Worm (Caenorhabditis elegans) whole organism, young adult: ENCODE results near the gene spp-8.

Experiments
- B0336.3 ChIP-seq: fragments of 200-800 bp; sonication (Bioruptor generic); IDR thresholded peaks from 2 replicates; pipeline ENCODE4 v1.3.6; 2022; ENCODE audit warnings: missing genetic modification characterization, missing compliant biosample characterization
- D2030.7 ChIP-seq: fragments of 200-800 bp; sonication (Bioruptor generic); IDR thresholded peaks from 2 replicates; pipeline ENCODE4 v1.3.6; 2022; ENCODE audit warnings: missing genetic modification reagents, missing genetic modification characterization, missing compliant biosample characterization
- F57A8.1 ChIP-seq: fragments of 200-800 bp; sonication (Bioruptor generic); optimal IDR thresholded peaks from 2 replicates; lab custom pipeline; 2018; ENCODE audit warnings: mild to moderate bottlenecking, missing genetic modification characterization, moderate library complexity, missing compliant biosample characterization
- Y53G8AR.9 ChIP-seq: fragments of 200-800 bp; sonication (Bioruptor generic); conservative IDR thresholded peaks from 2 replicates; pipeline ENCODE4 v1.3.6; 2022; ENCODE audit warnings: missing genetic modification reagents, missing genetic modification characterization, missing compliant biosample characterization
- Y67H2A.10 ChIP-seq: fragments of 200-800 bp; sonication (Bioruptor generic); conservative IDR thresholded peaks from 2 replicates; pipeline ENCODE4 v1.3.6; 2022; ENCODE audit warnings: missing genetic modification reagents, missing genetic modification characterization, missing compliant biosample characterization
- ZK185.1 ChIP-seq: sonication (generic microtip); optimal IDR thresholded peaks from 2 replicates; lab custom pipeline; 2016; ENCODE audit warnings: mild to moderate bottlenecking, missing genetic modification characterization, missing compliant biosample characterization; ENCODE audit not compliant: poor library complexity, severe bottlenecking
- aptf-2 ChIP-seq: fragments of 200-800 bp; sonication (Bioruptor generic); conservative IDR thresholded peaks from 2 replicates; pipeline ENCODE4 v1.3.6; 2022; ENCODE audit warnings: missing genetic modification reagents, missing genetic modification characterization, missing compliant biosample characterization
- atf-7 ChIP-seq: sonication (generic microtip); optimal IDR thresholded peaks from 2 replicates; lab custom pipeline; 2017; ENCODE audit warnings: mild to moderate bottlenecking, missing genetic modification characterization, missing compliant biosample characterization
- bed-1 ChIP-seq: fragments of 200-800 bp; sonication (Bioruptor generic); IDR thresholded peaks from 2 replicates; pipeline ENCODE4 v1.3.6; 2022; ENCODE audit warnings: missing genetic modification reagents, missing genetic modification characterization, missing compliant biosample characterization
- bed-2 ChIP-seq: fragments of 200-800 bp; sonication (Bioruptor generic); IDR thresholded peaks from 2 replicates; pipeline ENCODE4 v1.3.6; 2022; ENCODE audit warnings: missing genetic modification reagents, missing genetic modification characterization, missing compliant biosample characterization
- ccch-3 ChIP-seq: fragments of 200-800 bp; sonication (Bioruptor generic); optimal IDR thresholded peaks from 2 replicates; lab custom pipeline; 2018; ENCODE audit warnings: mild to moderate bottlenecking, missing genetic modification characterization, missing compliant biosample characterization
- cebp-1 ChIP-seq, 2 experiments: fragments of 200-800 bp in 1 of 2; sonication (Bioruptor generic) in 1 of 2; sonication (generic microtip) in 1 of 2; IDR thresholded peaks in 1 of 2; optimal IDR thresholded peaks in 1 of 2; 2 replicates each; pipeline versions ENCODE4 v1.3.6 to Lab custom; 2017 to 2022; ENCODE audit warnings: missing compliant biosample characterization in 2 of 2, missing genetic modification characterization in 2 of 2, mild to moderate bottlenecking in 1 of 2, missing genetic modification reagents in 1 of 2, moderate library complexity in 1 of 2
- ceh-100 ChIP-seq: fragments of 200-800 bp; sonication (Bioruptor generic); IDR thresholded peaks from 2 replicates; pipeline ENCODE4 v1.3.6; 2022; ENCODE audit warnings: missing genetic modification reagents, missing genetic modification characterization, missing compliant biosample characterization
- ceh-27 ChIP-seq: fragments of 200-800 bp; sonication (Bioruptor generic); optimal IDR thresholded peaks from 2 replicates; lab custom pipeline; 2018; ENCODE audit warnings: mild to moderate bottlenecking, missing genetic modification characterization, moderate library complexity, missing compliant biosample characterization
- ceh-79 ChIP-seq: sonication (generic microtip); optimal IDR thresholded peaks from 2 replicates; lab custom pipeline; 2017; ENCODE audit warnings: mild to moderate bottlenecking, missing genetic modification characterization, missing compliant biosample characterization
- dox-1 ChIP-seq: fragments of 200-800 bp; sonication (Bioruptor generic); IDR thresholded peaks from 2 replicates; pipeline ENCODE4 v1.3.6; 2022; ENCODE audit warnings: missing genetic modification reagents, missing genetic modification characterization, missing compliant biosample characterization
- fkh-3 ChIP-seq: sonication (generic microtip); optimal IDR thresholded peaks from 2 replicates; lab custom pipeline; 2016; ENCODE audit warnings: mild to moderate bottlenecking, missing genetic modification characterization, missing compliant biosample characterization
- gei-17 ChIP-seq: fragments of 200-800 bp; sonication (Bioruptor generic); optimal IDR thresholded peaks from 2 replicates; lab custom pipeline; 2018; ENCODE audit warnings: mild to moderate bottlenecking, missing genetic modification characterization, missing compliant biosample characterization
- him-1 ChIP-seq: sonication (generic microtip); optimal IDR thresholded peaks from 2 replicates; lab custom pipeline; 2016; ENCODE audit warnings: missing genotype, missing genetic modification reagents, missing genetic modification characterization, missing compliant biosample characterization
- hlh-26 ChIP-seq: fragments of 200-800 bp; sonication (Bioruptor generic); conservative IDR thresholded peaks from 2 replicates; pipeline ENCODE4 v1.3.6; 2022; ENCODE audit warnings: missing genetic modification reagents, missing genetic modification characterization, missing compliant biosample characterization
- hmg-20 ChIP-seq: fragments of 200-800 bp; sonication (Bioruptor generic); IDR thresholded peaks from 2 replicates; pipeline ENCODE4 v1.3.6; 2022; ENCODE audit warnings: missing genetic modification reagents, missing genetic modification characterization, missing compliant biosample characterization
- lin-40 ChIP-seq: sonication (generic microtip); optimal IDR thresholded peaks from 2 replicates; lab custom pipeline; 2016; ENCODE audit warnings: missing genetic modification characterization, mild to moderate bottlenecking, missing compliant biosample characterization, missing genotype, missing genetic modification reagents
- madf-6 ChIP-seq: fragments of 200-800 bp; sonication (Bioruptor generic); IDR thresholded peaks from 2 replicates; pipeline ENCODE4 v1.3.6; 2022; ENCODE audit warnings: missing genetic modification reagents, missing genetic modification characterization, missing compliant biosample characterization
- nfya-1 ChIP-seq: sonication (generic microtip); optimal IDR thresholded peaks from 2 replicates; lab custom pipeline; 2017; ENCODE audit warnings: antibody characterized with exemption, missing compliant biosample characterization, missing genetic modification characterization, borderline replicate concordance; ENCODE audit not compliant: insufficient read depth
- nfya-2 ChIP-seq: fragments of 200-800 bp; sonication (Bioruptor generic); IDR thresholded peaks from 2 replicates; pipeline ENCODE4 v1.3.6; 2022; ENCODE audit warnings: missing genetic modification reagents, missing genetic modification characterization, missing compliant biosample characterization
- nfyb-1 ChIP-seq: fragments of 200-800 bp; sonication (Bioruptor generic); IDR thresholded peaks from 2 replicates; pipeline ENCODE4 v1.3.6; 2022; ENCODE audit warnings: missing genetic modification reagents, missing genetic modification characterization, missing compliant biosample characterization
- rec-8 ChIP-seq, 2 experiments: sonication (generic microtip); optimal IDR thresholded peaks; 2 replicates each; lab custom pipeline; 2016; ENCODE audit warnings: mild to moderate bottlenecking in 2 of 2, missing genetic modification characterization in 2 of 2, missing genetic modification reagents in 2 of 2, missing genotype in 2 of 2, missing biosample characterization in 1 of 2, missing compliant biosample characterization in 1 of 2, moderate library complexity in 1 of 2
- repo-1 ChIP-seq: sonication (generic microtip); optimal IDR thresholded peaks from 2 replicates; lab custom pipeline; 2017; ENCODE audit warnings: mild to moderate bottlenecking, missing genetic modification characterization, missing compliant biosample characterization
- sea-2 ChIP-seq: fragments of 200-800 bp; sonication (Bioruptor generic); IDR thresholded peaks from 2 replicates; pipeline ENCODE4 v1.3.6; 2022; ENCODE audit warnings: missing genetic modification characterization, missing compliant biosample characterization
- snpc-1.3 ChIP-seq: sonication (generic microtip); optimal IDR thresholded peaks from 2 replicates; lab custom pipeline; 2017; ENCODE audit warnings: missing genetic modification characterization, mild to moderate bottlenecking, missing compliant biosample characterization, antibody characterized with exemption, moderate library complexity, missing genotype, missing genetic modification reagents; ENCODE audit not compliant: insufficient read depth
- somi-1 ChIP-seq: fragments of 200-800 bp; sonication (Bioruptor generic); optimal IDR thresholded peaks from 2 replicates; lab custom pipeline; 2018; ENCODE audit warnings: mild to moderate bottlenecking, missing genetic modification characterization, missing compliant biosample characterization
- sptf-2 ChIP-seq: fragments of 200-800 bp; sonication (Bioruptor generic); optimal IDR thresholded peaks from 2 replicates; lab custom pipeline; 2018; ENCODE audit warnings: mild to moderate bottlenecking, missing genetic modification characterization, missing compliant biosample characterization
- xnd-1 ChIP-seq: sonication (generic microtip); optimal IDR thresholded peaks from 2 replicates; lab custom pipeline; 2016; ENCODE audit warnings: missing genotype, missing genetic modification reagents, missing genetic modification characterization, missing compliant biosample characterization
- zim-3 ChIP-seq: sonication (generic microtip); optimal IDR thresholded peaks from 2 replicates; lab custom pipeline; 2017; ENCODE audit warnings: mild to moderate bottlenecking, missing genetic modification characterization, moderate library complexity, missing compliant biosample characterization
- ztf-18 ChIP-seq: sonication (generic microtip); optimal IDR thresholded peaks from 2 replicates; lab custom pipeline; 2016; ENCODE audit warnings: missing genotype, mild to moderate bottlenecking, missing genetic modification characterization, missing compliant biosample characterization
- ztf-28 ChIP-seq: fragments of 200-800 bp; sonication (Bioruptor generic); IDR thresholded peaks from 2 replicates; pipeline ENCODE4 v1.3.6; 2022; ENCODE audit warnings: missing genetic modification reagents, missing genetic modification characterization, missing compliant biosample characterization
- ztf-3 ChIP-seq: fragments of 200-800 bp; sonication (Bioruptor generic); optimal IDR thresholded peaks from 2 replicates; lab custom pipeline; 2018; ENCODE audit warnings: mild to moderate bottlenecking, missing genetic modification characterization, missing compliant biosample characterization
- ztf-6 ChIP-seq: fragments of 200-800 bp; sonication (Bioruptor generic); IDR thresholded peaks from 2 replicates; pipeline ENCODE4 v1.3.6; 2022; ENCODE audit warnings: missing genetic modification reagents, missing genetic modification characterization, missing compliant biosample characterization

The spp-8 gene

DNA sequence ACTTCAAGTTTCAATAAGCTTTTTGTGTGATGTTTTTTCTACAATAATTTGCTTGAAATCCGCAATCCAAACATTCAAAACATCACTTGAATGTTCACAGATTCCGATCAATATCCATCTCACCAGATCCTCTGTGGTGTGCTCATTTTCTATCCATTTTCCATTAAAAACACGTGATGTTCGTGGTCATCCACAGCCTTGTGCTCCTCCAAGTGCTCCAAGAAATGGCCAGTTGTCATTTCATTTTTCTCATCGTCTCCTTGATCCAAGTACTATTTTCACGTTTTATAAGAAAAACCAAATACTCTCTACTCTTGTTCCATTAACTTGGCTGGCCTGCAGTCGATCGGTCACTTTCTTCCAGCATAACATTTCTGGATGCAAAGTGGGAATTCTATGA lies 5.3 kb upstream of the spp-8 start (continued):
- TF ChIP-seq xnd-1 (tag; lab: Kevin White, UChicago) (no peak), nfya-1 (tag; lab: Kevin White, UChicago) (no peak), sptf-2 (GFP tag; lab: Kevin White, UChicago) (no peak)
- TF ChIP-seq, all 124 proteins: peak for 0

DNA sequence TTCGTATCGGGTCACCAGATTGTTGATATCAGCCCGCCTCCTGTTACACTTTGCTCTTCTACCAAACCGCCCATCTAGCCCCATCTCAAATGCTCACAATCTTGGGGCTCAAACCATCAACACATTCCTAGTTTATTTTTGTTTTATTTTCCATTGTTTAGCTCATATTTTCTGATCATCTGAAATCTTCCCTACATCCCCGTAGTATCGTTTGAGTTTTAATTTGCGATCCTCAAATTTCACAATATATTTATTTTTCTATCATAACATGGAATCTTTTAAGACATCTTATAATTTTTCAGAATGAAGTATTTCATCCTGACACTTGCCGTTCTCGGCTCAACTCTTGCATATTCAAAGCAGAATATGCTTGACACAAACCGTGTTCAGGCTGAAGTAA lies 4.6 kb upstream of the spp-8 start, which contains the start of gene spp-10:
Gene spp-10 (plus strand): TSS at position 301 of the 400 bp plus-strand sequence.
- TF ChIP-seq ceh-79 (tag; lab: Kevin White, UChicago) (no peak), zim-3 (no peak), aptf-2 (GFP tag; lab: Robert Waterston, UW) (no peak), ztf-3 (GFP tag; lab: Kevin White, UChicago) (no peak), ztf-18 (tag; lab: Kevin White, UChicago) (no peak), ceh-100 (GFP tag; lab: Robert Waterston, UW) (no peak), ztf-28 (GFP tag; lab: Robert Waterston, UW) (no peak), Y67H2A.10 (GFP tag; lab: Robert Waterston, UW) (no peak), F57A8.1 (no peak), dox-1 (GFP tag; lab: Robert Waterston, UW) (no peak), ccch-3 (GFP tag; lab: Kevin White, UChicago) (no peak)

DNA sequence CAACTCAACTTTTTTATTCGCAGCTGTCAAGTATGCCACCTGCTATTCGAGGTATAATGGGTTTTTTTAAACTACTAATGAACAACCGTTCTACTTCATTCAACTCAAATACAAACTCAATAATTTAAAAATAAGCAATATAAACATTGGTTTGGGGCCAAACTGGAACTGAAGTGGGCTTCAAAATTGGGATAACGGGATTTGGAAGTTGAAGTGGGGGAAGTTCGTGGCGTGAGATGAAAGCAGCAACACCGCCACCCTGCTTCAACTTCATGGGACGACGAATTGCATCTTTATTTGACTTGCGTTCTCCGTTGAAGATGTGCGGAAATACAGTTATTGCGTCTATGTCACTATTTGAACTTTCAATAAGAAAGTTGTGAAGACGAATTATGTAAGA lies 2.9 kb upstream of the spp-8 start:
- TF ChIP-seq atf-7 = peak; percentile 20
- TF ChIP-seq B0336.3 = peak; percentile 41
- TF ChIP-seq nfyb-1 (GFP tag; lab: Robert Waterston, UW) = 0 out of 2 replicates have a peak, but pooled peaks have one; percentile 27
- TF ChIP-seq cebp-1 (GFP tag; IDR thresholded peaks at IDR 0.05; lab: Robert Waterston, UW) = no peak
- peak; percentile 0 for TF ChIP-seq cebp-1 (tag; optimal IDR thresholded peaks at IDR 0.05; lab: Kevin White, UChicago)
- TF ChIP-seq Y53G8AR.9 (GFP tag; lab: Robert Waterston, UW) = 0 out of 2 replicates have a peak, but pooled peaks have one; percentile 35
- no peak for TF ChIP-seq ZK185.1 (tag; lab: Kevin White, UChicago)
- TF ChIP-seq fkh-3 (tag; lab: Kevin White, UChicago) = no peak
- peak; percentile 21 for TF ChIP-seq repo-1 (tag; lab: Kevin White, UChicago)

DNA sequence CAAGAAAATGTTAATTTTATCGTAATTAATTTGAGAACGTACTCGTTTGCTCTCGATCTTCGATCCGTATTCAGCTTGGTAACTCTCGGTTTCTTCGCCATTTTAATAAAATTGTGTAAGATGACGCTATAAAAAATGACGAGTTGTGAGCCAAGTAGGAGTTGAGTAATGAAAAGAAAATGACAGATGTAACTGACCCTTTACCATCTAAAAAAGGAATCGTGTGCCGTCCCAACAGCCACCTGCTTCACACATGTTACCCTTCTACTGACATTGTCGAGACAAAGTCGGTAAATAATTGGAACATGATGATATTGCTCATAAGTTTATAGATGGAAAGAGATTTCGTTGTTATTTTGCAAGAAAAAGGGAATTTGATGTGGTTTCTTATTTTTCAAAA lies 2.1 kb upstream of the spp-8 start, which contains the start of gene hlh-12:
Gene hlh-12 (minus strand): TSS at position 101 of the 400 bp plus-strand sequence.
- TF ChIP-seq hlh-26 (GFP tag; lab: Robert Waterston, UW) = no peak
- no peak for TF ChIP-seq lin-40 (tag; lab: Kevin White, UChicago)
- no peak for TF ChIP-seq bed-1 (GFP tag; lab: Robert Waterston, UW)
- TF ChIP-seq ztf-28 (GFP tag; lab: Robert Waterston, UW) = no peak
- no peak for TF ChIP-seq gei-17
- TF ChIP-seq hmg-20 (GFP tag; lab: Robert Waterston, UW) = no peak
- TF ChIP-seq sea-2 (GFP tag; lab: Robert Waterston, UW) = no peak
- no peak for TF ChIP-seq madf-6 (GFP tag; lab: Robert Waterston, UW)
- no peak for TF ChIP-seq fkh-3 (tag; lab: Kevin White, UChicago)
- no peak for TF ChIP-seq snpc-1.3
- no peak for TF ChIP-seq somi-1 (GFP tag; lab: Kevin White, UChicago)
- no peak for TF ChIP-seq ztf-6
- no peak for TF ChIP-seq dox-1 (GFP tag; lab: Robert Waterston, UW)
- TF ChIP-seq nfya-2 (GFP tag; lab: Robert Waterston, UW) = no peak
- TF ChIP-seq D2030.7 (GFP tag; lab: Robert Waterston, UW) = no peak
- TF ChIP-seq bed-2 (GFP tag; lab: Robert Waterston, UW) = no peak
- no peak for TF ChIP-seq him-1 (tag; lab: Kevin White, UChicago)
- TF ChIP-seq ceh-27 (GFP tag; lab: Kevin White, UChicago) = no peak
- TF ChIP-seq rec-8 (tag; optimal IDR thresholded peaks at IDR 0.05; lab: Kevin White, UChicago) = no peak
